Fruit fly (Drosophila melanogaster) whole organism, wandering third instar larva: ENCODE measurements around the gene CG34031.

ENCODE experiments used
- sage ChIP-seq: fragments of 200-800 bp; sonication (Bioruptor generic); optimal IDR thresholded peaks from 2 replicates; lab custom pipeline; 2016; ENCODE audit warnings: missing biosample characterization, mild to moderate bottlenecking, missing genetic modification characterization

CG34031 gene

dm6 chr3L:23214158-23214557, 39.9 kb downstream of the CG34031 start:
- TF ChIP-seq sage (GFP tag; lab: Kevin White, UChicago): no peak
